Worm (Caenorhabditis elegans): Measurements from ENCODE around the gene sup-37.

DNA sequence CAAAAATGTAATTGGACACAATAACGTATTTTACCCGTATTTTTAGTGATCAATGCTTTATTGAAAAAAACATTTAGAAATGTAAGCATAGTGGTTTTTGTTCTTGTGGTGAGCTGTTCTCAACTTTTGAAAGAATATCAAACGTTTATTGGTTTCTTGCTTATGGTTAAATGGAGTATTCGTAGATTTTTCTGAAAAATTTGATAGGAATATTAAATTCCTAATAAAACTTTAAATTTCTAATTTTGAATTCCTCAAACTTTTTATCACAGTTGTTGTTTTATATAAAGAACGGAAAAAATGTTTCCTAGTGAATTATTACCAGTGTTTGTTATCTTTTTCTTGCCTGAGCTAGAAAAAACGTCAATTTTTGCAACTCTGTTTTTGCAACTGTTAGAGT, 33.0 kb upstream of the sup-37 start, which contains the start of gene B0507.5:
- no peak for TF ChIP-seq him-1 (tag; optimal IDR thresholded peaks at IDR 0.05)
- TF ChIP-seq dao-5 (tag; optimal IDR thresholded peaks at IDR 0.05), result no peak
- TF ChIP-seq W03F9.2 (tag; optimal IDR thresholded peaks at IDR 0.05), result no peak
